Worm (Caenorhabditis elegans) whole organism, young adult: ENCODE measurements around the gene T02B11.9.
"Not testable (repeated sequence)": the region's sequence is repeated elsewhere in the genome, so short reads cannot be mapped to it uniquely, and the experiment has no call there.

Experiments used
- B0019.2 ChIP-seq: fragments of 200-800 bp; sonication (Bioruptor generic); conservative IDR thresholded peaks from 2 replicates; pipeline ENCODE4 v1.3.6; 2022; ENCODE audit warnings: missing genetic modification reagents, missing genetic modification characterization, missing compliant biosample characterization
- B0336.3 ChIP-seq: fragments of 200-800 bp; sonication (Bioruptor generic); IDR thresholded peaks from 2 replicates; pipeline ENCODE4 v1.3.6; 2022; ENCODE audit warnings: missing genetic modification characterization, missing compliant biosample characterization
- D2030.7 ChIP-seq: fragments of 200-800 bp; sonication (Bioruptor generic); IDR thresholded peaks from 2 replicates; pipeline ENCODE4 v1.3.6; 2022; ENCODE audit warnings: missing genetic modification reagents, missing genetic modification characterization, missing compliant biosample characterization
- F33H1.4 ChIP-seq: fragments of 200-800 bp; sonication (Bioruptor generic); IDR thresholded peaks from 2 replicates; pipeline ENCODE4 v1.3.6; 2022; ENCODE audit warnings: missing genetic modification reagents, missing genetic modification characterization, missing compliant biosample characterization
- F55B11.4 ChIP-seq: sonication (generic microtip); optimal IDR thresholded peaks from 2 replicates; lab custom pipeline; 2016; ENCODE audit warnings: missing compliant biosample characterization, missing genetic modification characterization, borderline replicate concordance; ENCODE audit not compliant: insufficient read depth
- F57A8.1 ChIP-seq: fragments of 200-800 bp; sonication (Bioruptor generic); optimal IDR thresholded peaks from 2 replicates; lab custom pipeline; 2018; ENCODE audit warnings: mild to moderate bottlenecking, missing genetic modification characterization, moderate library complexity, missing compliant biosample characterization
- F57C9.4 ChIP-seq: sonication (generic microtip); optimal IDR thresholded peaks from 2 replicates; lab custom pipeline; 2017; ENCODE audit warnings: mild to moderate bottlenecking, missing genetic modification characterization, missing compliant biosample characterization
- T26A5.8 ChIP-seq: sonication (generic microtip); optimal IDR thresholded peaks from 2 replicates; lab custom pipeline; 2016; ENCODE audit warnings: missing genetic modification characterization, missing compliant biosample characterization
- Y79H2A.3 ChIP-seq: fragments of 200-800 bp; sonication (Bioruptor generic); conservative IDR thresholded peaks from 2 replicates; pipeline ENCODE4 v1.3.6; 2022; ENCODE audit warnings: missing genetic modification reagents, missing genetic modification characterization, missing compliant biosample characterization
- aptf-3 ChIP-seq: fragments of 200-800 bp; sonication (Bioruptor generic); IDR thresholded peaks from 2 replicates; pipeline ENCODE4 v1.3.6; 2022; ENCODE audit warnings: missing genetic modification characterization, missing compliant biosample characterization
- attf-5 ChIP-seq: fragments of 200-800 bp; sonication (Bioruptor generic); optimal IDR thresholded peaks from 2 replicates; lab custom pipeline; 2018; ENCODE audit warnings: mild to moderate bottlenecking, missing genetic modification characterization, missing compliant biosample characterization
- attf-6 ChIP-seq: fragments of 200-800 bp; sonication (Bioruptor generic); IDR thresholded peaks from 2 replicates; pipeline ENCODE4 v1.3.6; 2022; ENCODE audit warnings: missing genetic modification reagents, missing genetic modification characterization, missing compliant biosample characterization
- ceh-100 ChIP-seq: fragments of 200-800 bp; sonication (Bioruptor generic); IDR thresholded peaks from 2 replicates; pipeline ENCODE4 v1.3.6; 2022; ENCODE audit warnings: missing genetic modification reagents, missing genetic modification characterization, missing compliant biosample characterization
- ceh-27 ChIP-seq: fragments of 200-800 bp; sonication (Bioruptor generic); optimal IDR thresholded peaks from 2 replicates; lab custom pipeline; 2018; ENCODE audit warnings: mild to moderate bottlenecking, missing genetic modification characterization, moderate library complexity, missing compliant biosample characterization
- die-1 ChIP-seq: sonication (generic microtip); optimal IDR thresholded peaks from 2 replicates; lab custom pipeline; 2016; ENCODE audit warnings: missing genotype, mild to moderate bottlenecking, missing genetic modification characterization, missing compliant biosample characterization
- dpff-1 ChIP-seq: sonication (generic microtip); optimal IDR thresholded peaks from 2 replicates; lab custom pipeline; 2017; ENCODE audit warnings: mild to moderate bottlenecking, missing genetic modification characterization, missing compliant biosample characterization
- egl-44 ChIP-seq: fragments of 200-800 bp; sonication (Bioruptor generic); IDR thresholded peaks from 2 replicates; pipeline ENCODE4 v1.3.6; 2022; ENCODE audit warnings: missing genetic modification reagents, missing genetic modification characterization, missing compliant biosample characterization
- egrh-3 ChIP-seq: fragments of 200-800 bp; sonication (Bioruptor generic); IDR thresholded peaks from 2 replicates; pipeline ENCODE4 v1.3.6; 2022; ENCODE audit warnings: missing genetic modification reagents, missing genetic modification characterization, missing compliant biosample characterization
- ets-4 ChIP-seq: fragments of 200-800 bp; sonication (Bioruptor generic); optimal IDR thresholded peaks from 2 replicates; lab custom pipeline; 2018; ENCODE audit warnings: mild to moderate bottlenecking, missing genetic modification characterization, missing compliant biosample characterization
- him-1 ChIP-seq: sonication (generic microtip); optimal IDR thresholded peaks from 2 replicates; lab custom pipeline; 2016; ENCODE audit warnings: missing genotype, missing genetic modification reagents, missing genetic modification characterization, missing compliant biosample characterization
- hlh-12 ChIP-seq: sonication (generic microtip); optimal IDR thresholded peaks from 2 replicates; lab custom pipeline; 2016; ENCODE audit warnings: missing genetic modification characterization, missing compliant biosample characterization
- hlh-26 ChIP-seq: fragments of 200-800 bp; sonication (Bioruptor generic); conservative IDR thresholded peaks from 2 replicates; pipeline ENCODE4 v1.3.6; 2022; ENCODE audit warnings: missing genetic modification reagents, missing genetic modification characterization, missing compliant biosample characterization
- hmg-1.2 ChIP-seq: fragments of 200-800 bp; sonication (Bioruptor generic); IDR thresholded peaks from 2 replicates; pipeline ENCODE4 v1.3.6; 2022; ENCODE audit warnings: missing genetic modification reagents, missing genetic modification characterization, missing compliant biosample characterization
- let-607 ChIP-seq, 2 experiments: fragments of 200-800 bp in 1 of 2; sonication (Bioruptor generic) in 1 of 2; sonication (generic microtip) in 1 of 2; optimal IDR thresholded peaks; 2 replicates each; lab custom pipeline; 2016 to 2018; ENCODE audit warnings: mild to moderate bottlenecking in 2 of 2, missing compliant biosample characterization in 2 of 2, missing genetic modification characterization in 2 of 2, moderate library complexity in 2 of 2, missing genotype in 1 of 2
- lin-35 ChIP-seq, 3 experiments: fragments of 150-350 bp in 2 of 3; sonication (generic microtip) in 1 of 3; optimal IDR thresholded peaks; 2 replicates each; lab custom pipeline; 2014 to 2018; ENCODE audit warnings: missing biosample characterization in 3 of 3, missing genetic modification characterization in 3 of 3, missing genetic modification reagents in 3 of 3
- madf-10 ChIP-seq: sonication (generic microtip); optimal IDR thresholded peaks from 2 replicates; lab custom pipeline; 2016; ENCODE audit warnings: mild to moderate bottlenecking, missing genetic modification characterization, missing compliant biosample characterization
- madf-6 ChIP-seq: fragments of 200-800 bp; sonication (Bioruptor generic); IDR thresholded peaks from 2 replicates; pipeline ENCODE4 v1.3.6; 2022; ENCODE audit warnings: missing genetic modification reagents, missing genetic modification characterization, missing compliant biosample characterization
- mel-28 ChIP-seq: sonication (generic microtip); optimal IDR thresholded peaks from 2 replicates; lab custom pipeline; 2016; ENCODE audit warnings: borderline replicate concordance, mild to moderate bottlenecking, missing genetic modification characterization, missing compliant biosample characterization
- nhr-120 ChIP-seq: fragments of 200-800 bp; sonication (Bioruptor generic); IDR thresholded peaks from 2 replicates; pipeline ENCODE4 v1.3.6; 2022; ENCODE audit warnings: missing genetic modification characterization, missing compliant biosample characterization
- nhr-179 ChIP-seq: sonication (generic microtip); optimal IDR thresholded peaks from 2 replicates; lab custom pipeline; 2016; ENCODE audit warnings: mild to moderate bottlenecking, missing genetic modification characterization, missing compliant biosample characterization
- nhr-27 ChIP-seq: fragments of 200-800 bp; sonication (Bioruptor generic); optimal IDR thresholded peaks from 2 replicates; lab custom pipeline; 2018; ENCODE audit warnings: mild to moderate bottlenecking, missing genetic modification characterization, moderate library complexity, missing compliant biosample characterization
- pha-4 ChIP-seq: fragments of 150-350 bp; sonication (generic microtip); optimal IDR thresholded peaks from 2 replicates; lab custom pipeline; 2014; ENCODE audit warnings: missing biosample characterization, missing genetic modification reagents, missing genetic modification characterization
- repo-1 ChIP-seq: sonication (generic microtip); optimal IDR thresholded peaks from 2 replicates; lab custom pipeline; 2017; ENCODE audit warnings: mild to moderate bottlenecking, missing genetic modification characterization, missing compliant biosample characterization
- sea-2 ChIP-seq: fragments of 200-800 bp; sonication (Bioruptor generic); IDR thresholded peaks from 2 replicates; pipeline ENCODE4 v1.3.6; 2022; ENCODE audit warnings: missing genetic modification characterization, missing compliant biosample characterization
- snpc-1.3 ChIP-seq: sonication (generic microtip); optimal IDR thresholded peaks from 2 replicates; lab custom pipeline; 2017; ENCODE audit warnings: missing genetic modification characterization, mild to moderate bottlenecking, missing compliant biosample characterization, antibody characterized with exemption, moderate library complexity, missing genotype, missing genetic modification reagents; ENCODE audit not compliant: insufficient read depth
- sptf-2 ChIP-seq: fragments of 200-800 bp; sonication (Bioruptor generic); optimal IDR thresholded peaks from 2 replicates; lab custom pipeline; 2018; ENCODE audit warnings: mild to moderate bottlenecking, missing genetic modification characterization, missing compliant biosample characterization
- ztf-18 ChIP-seq: sonication (generic microtip); optimal IDR thresholded peaks from 2 replicates; lab custom pipeline; 2016; ENCODE audit warnings: missing genotype, mild to moderate bottlenecking, missing genetic modification characterization, missing compliant biosample characterization
- ztf-6 ChIP-seq: fragments of 200-800 bp; sonication (Bioruptor generic); IDR thresholded peaks from 2 replicates; pipeline ENCODE4 v1.3.6; 2022; ENCODE audit warnings: missing genetic modification reagents, missing genetic modification characterization, missing compliant biosample characterization

Gene T02B11.9

DNA sequence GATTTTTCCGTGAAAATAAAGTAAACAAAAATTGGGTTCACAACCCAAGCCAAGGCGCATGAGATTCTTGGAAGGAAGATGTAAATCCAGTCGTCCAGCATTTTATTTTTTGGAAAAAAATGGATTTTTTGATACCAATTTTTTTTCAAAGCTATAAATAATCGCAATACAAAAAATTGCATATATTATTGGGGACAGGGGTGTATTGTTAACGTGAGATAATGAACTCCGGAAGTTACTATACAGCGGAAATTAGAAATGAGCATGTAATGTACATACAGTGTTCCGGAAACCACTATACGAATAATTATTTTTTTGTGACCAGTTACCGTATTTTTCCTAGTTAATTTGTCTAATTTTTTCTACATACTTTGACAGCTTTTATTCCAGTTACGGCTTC, 8.3 kb downstream of the T02B11.9 start, which contains the start of gene srj-38:
TSS of gene srj-38 (minus strand) at position 101 of the 400 bp plus-strand sequence.
- TF ChIP-seq ceh-27 (GFP tag; lab: Kevin White, UChicago) (no peak), B0019.2 (GFP tag; lab: Robert Waterston, UW) (no peak), hlh-12 (tag; lab: Kevin White, UChicago) (no peak), dpff-1 (tag; lab: Kevin White, UChicago) (no peak), F55B11.4 (tag; lab: Kevin White, UChicago) (no peak), egrh-3 (GFP tag; lab: Robert Waterston, UW) (no peak), pha-4 (tag; lab: Kevin White, UChicago) (no peak), ztf-18 (no peak), hmg-1.2 (GFP tag; lab: Robert Waterston, UW) (no peak), T26A5.8 (no peak), attf-5 (GFP tag; lab: Kevin White, UChicago) (no peak), F33H1.4 (GFP tag; lab: Robert Waterston, UW) (no peak), die-1 (tag; lab: Kevin White, UChicago) (no peak), F57C9.4 (tag; lab: Kevin White, UChicago) (no peak), aptf-3 (GFP tag; lab: Robert Waterston, UW) (no peak), repo-1 (tag; lab: Kevin White, UChicago) (no peak), let-607 (tag; optimal IDR thresholded peaks at IDR 0.05; lab: Kevin White, UChicago) (no peak), Y79H2A.3 (no peak)

DNA sequence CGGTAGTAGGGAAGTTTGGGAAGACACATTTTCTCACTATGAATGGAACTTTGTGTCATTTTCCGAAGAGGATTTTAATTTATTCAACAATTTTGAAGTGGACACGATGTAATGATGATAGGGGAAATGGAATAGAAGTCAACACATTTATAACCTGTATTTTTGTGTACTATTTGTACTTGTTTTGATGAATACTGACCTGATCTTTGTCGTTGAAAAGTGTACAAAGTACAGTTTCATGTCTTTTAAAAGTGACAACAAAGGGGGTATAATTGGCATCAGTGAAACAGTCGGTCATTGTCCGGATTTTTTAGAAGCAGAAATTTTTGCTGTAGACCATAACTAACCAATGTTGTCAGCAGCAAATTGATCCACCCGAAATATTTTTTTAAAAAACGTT, 13.2 kb downstream of the T02B11.9 start, which contains the start of gene T02B11.6:
TSS of gene T02B11.6 (minus strand) at position 101 of the 400 bp plus-strand sequence.
- TF ChIP-seq hlh-26 (GFP tag; lab: Robert Waterston, UW) = no peak

DNA sequence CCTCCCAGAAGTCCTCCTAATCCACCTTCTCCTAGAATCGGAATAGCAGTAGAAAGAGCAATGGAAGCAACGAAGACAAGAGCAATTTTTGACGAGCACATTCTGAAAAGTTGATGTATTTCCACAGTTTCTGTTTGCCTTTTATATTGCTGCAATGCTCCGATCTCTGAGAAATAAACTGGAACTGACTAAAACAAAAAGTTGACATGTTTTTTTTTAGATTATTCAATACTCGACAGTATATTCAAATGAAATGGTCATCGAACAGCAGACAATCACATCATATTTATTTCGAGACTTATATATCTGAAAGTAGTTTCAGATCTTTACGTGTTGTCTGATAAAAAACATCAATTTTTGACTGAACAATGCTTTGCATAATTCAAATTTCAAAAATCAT, 14.4 kb downstream of the T02B11.9 start, which contains the start of gene srlf-21:
TSS of gene srlf-21 (minus strand) at position 101 of the 400 bp plus-strand sequence.
- TF ChIP-seq madf-10 (tag; lab: Kevin White, UChicago) (no peak), lin-35 (GFP tag; optimal IDR thresholded peaks at IDR 0.05; lab: Kevin White, UChicago) (no peak), ztf-18 (no peak), nhr-120 (GFP tag; lab: Robert Waterston, UW) (no peak), nhr-27 (tag; lab: Kevin White, UChicago) (no peak), D2030.7 (GFP tag; lab: Robert Waterston, UW) (no peak)

DNA sequence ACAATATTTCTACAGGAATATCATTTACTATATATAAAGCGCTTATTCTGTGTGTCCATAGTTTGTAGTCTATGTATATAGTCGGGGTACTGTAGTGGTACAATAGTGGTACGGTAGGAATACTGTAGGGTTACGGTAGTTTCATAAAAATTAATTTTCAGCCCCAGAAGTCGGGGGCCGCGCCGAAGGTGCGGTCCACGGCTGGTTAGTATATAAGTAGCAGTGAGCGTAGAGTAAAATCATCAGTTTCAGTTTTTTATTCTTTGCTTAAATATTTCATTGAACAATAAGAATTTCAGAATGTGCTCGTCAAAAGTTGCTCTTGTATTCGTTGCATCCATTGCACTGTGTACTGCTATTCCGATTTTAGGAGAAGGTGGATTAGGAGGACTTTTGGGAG, 14.8 kb downstream of the T02B11.9 start, which contains the start of gene srlf-22:
TSS of gene srlf-22 (plus strand) at position 301 of the 400 bp plus-strand sequence.
- TF ChIP-seq ceh-100 (GFP tag; lab: Robert Waterston, UW); B0336.3 (GFP tag; lab: Robert Waterston, UW); sptf-2: not testable (repeated sequence)
- TF ChIP-seq, all 124 proteins: peak for 0; not testable (repeated sequence) for 124

DNA sequence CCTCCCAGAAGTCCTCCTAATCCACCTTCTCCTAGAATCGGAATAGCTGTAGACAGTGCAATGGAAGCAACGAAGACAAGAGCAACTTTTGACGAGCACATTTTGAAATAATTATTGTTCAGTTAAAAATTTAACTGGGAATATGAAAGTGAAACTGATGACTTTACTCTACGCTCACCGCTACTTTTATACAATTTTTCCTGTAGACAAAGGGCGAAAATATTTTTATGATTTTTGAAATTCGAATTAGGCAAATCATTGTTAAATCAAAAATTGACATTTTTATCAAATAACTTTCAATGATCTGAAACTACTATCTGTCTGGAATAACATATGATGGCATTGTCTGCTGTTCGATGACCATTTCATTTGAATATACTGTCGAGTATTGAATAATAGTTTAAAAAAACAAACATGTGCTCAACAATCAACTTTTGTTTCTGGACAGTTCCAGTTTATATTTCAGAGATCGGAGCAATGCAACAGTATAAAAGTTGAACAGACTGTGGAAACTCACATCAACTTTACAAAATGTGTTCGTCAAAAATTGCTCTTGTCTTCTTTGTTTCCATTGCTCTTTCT, 17.5 kb downstream of the T02B11.9 start, which contains the start of the genes srlf-23 and srlf-20:
TSS of gene srlf-23 (minus strand) at position 101 of the 582 bp plus-strand sequence.
TSS of gene srlf-20 (plus strand) at position 532 of the 582 bp plus-strand sequence.
- TF ChIP-seq ceh-27 (GFP tag; lab: Kevin White, UChicago) (no peak), egl-44 (GFP tag; lab: Robert Waterston, UW) (no peak), nhr-179 (tag; lab: Kevin White, UChicago) (no peak), him-1 (no peak), dpff-1 (tag; lab: Kevin White, UChicago) (no peak), madf-6 (GFP tag; lab: Robert Waterston, UW) (no peak), F57A8.1 (no peak), F57C9.4 (tag; lab: Kevin White, UChicago) (no peak), snpc-1.3 (tag; lab: Kevin White, UChicago) (no peak), mel-28 (no peak), sea-2 (no peak), ets-4 (GFP tag; lab: Kevin White, UChicago) (no peak), ztf-6 (GFP tag; lab: Robert Waterston, UW) (no peak), attf-6 (no peak), sptf-2 (no peak)
- TF ChIP-seq, all 124 proteins: peak for 0
